Worm (Caenorhabditis elegans): ENCODE data around the gene C25E10.10.
A peak's percentile ranks its signal among the peaks of the same experiment; 100 is the strongest.

Gene C25E10.10

DNA sequence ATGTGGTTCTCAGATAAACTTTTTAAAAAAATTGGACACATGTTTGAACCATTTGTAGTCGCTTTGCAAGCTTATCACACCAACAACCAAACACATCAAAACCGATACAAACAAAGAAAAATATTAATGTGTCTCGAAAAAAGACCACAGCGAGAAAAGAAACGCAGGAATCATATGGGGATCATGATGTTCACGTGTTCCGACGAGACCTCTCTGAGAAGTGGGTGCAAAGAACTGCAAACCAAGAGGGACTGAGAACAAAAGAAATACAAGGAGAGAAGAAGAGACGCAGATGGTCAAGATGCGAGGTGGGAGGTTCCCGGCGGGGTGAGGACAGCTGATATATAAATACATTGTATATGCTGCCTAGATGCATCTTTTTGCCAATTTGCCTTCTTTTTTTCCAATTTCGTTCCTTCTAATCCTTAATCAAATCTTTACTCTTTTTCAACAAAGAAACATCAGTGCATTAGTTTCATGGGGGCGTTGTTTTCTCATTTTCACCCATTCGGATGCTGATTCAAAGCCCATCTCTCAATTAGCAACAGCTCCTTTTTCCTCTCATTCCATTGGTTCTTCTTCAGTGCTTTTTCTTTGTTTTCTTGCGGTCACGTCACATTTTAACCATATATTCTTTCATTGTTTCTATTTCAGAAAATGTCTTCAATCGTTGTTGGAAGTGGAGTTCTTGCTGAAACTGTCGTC lies 39.6 kb upstream of the C25E10.10 start, which contains the start of gene F21C10.10:
Gene F21C10.10 (plus strand): TSS at position 655 of the 705 bp plus-strand sequence.
- TF ChIP-seq ham-2 (GFP tag; optimal IDR thresholded peaks at IDR 0.05) (no peak), nhr-2 (tag; optimal IDR thresholded peaks at IDR 0.05) (peak; percentile 72), nhr-28 (tag; optimal IDR thresholded peaks at IDR 0.05) (no peak), hlh-1 (tag; optimal IDR thresholded peaks at IDR 0.05) (peak; percentile 88), nhr-237 (tag; optimal IDR thresholded peaks at IDR 0.05) (peak; percentile 6), unc-62 (GFP tag; optimal IDR thresholded peaks at IDR 0.05) (peak; percentile 87), mep-1 (tag; optimal IDR thresholded peaks at IDR 0.05) (peak; percentile 62), elt-1 (tag; optimal IDR thresholded peaks at IDR 0.05; ENCODE audit: borderline replicate concordance, insufficient read depth) (peak; percentile 49), mls-2 (tag; optimal IDR thresholded peaks at IDR 0.05) (no peak), ceh-39 (tag; optimal IDR thresholded peaks at IDR 0.05) (peak; percentile 59), cnd-1 (tag; optimal IDR thresholded peaks at IDR 0.05) (peak; percentile 6), lsy-2 (tag; optimal IDR thresholded peaks at IDR 0.05) (peak; percentile 28), ztf-11 (tag; optimal IDR thresholded peaks at IDR 0.05) (no peak), bed-3 (GFP tag; optimal IDR thresholded peaks at IDR 0.05) (no peak), flh-1 (GFP tag; optimal IDR thresholded peaks at IDR 0.05) (no peak), ces-1 (GFP tag; optimal IDR thresholded peaks at IDR 0.05) (peak; percentile 64), lin-32 (GFP tag; optimal IDR thresholded peaks at IDR 0.05) (no peak), ceh-83 (GFP tag; optimal IDR thresholded peaks at IDR 0.05) (no peak), nhr-12 (tag; optimal IDR thresholded peaks at IDR 0.05) (no peak), drap-1 (GFP tag; optimal IDR thresholded peaks at IDR 0.05) (peak; percentile 29), pha-4 (tag; optimal IDR thresholded peaks at IDR 0.05) (peak; percentile 61), unc-120 (tag; optimal IDR thresholded peaks at IDR 0.05; ENCODE audit: poor library complexity, severe bottlenecking) (peak; percentile 74), nhr-76 (tag; optimal IDR thresholded peaks at IDR 0.05) (no peak), ceh-43 (GFP tag; optimal IDR thresholded peaks at IDR 0.05) (no peak)

DNA sequence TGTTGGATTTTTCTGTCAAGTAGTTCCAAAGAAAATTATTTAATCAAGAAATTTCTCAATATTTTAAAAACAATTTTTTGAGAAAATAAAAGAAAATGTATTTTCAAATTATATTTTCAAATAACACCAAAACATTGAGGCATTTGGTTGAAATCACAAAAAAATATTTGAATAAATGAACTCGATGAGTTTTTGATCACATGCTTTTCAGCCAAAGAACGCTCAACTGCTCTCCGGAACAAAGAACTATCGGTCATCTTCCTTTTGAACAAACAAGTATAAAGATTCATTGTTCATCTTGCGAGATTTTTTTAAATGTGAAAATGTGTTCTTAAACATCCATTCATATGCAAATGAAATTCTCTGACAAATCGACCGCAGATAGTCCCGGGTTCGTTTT lies 38.8 kb upstream of the C25E10.10 start:
- no peak for TF ChIP-seq unc-120 (tag; optimal IDR thresholded peaks at IDR 0.05; ENCODE audit: poor library complexity, severe bottlenecking)
- TF ChIP-seq mls-2 (tag; optimal IDR thresholded peaks at IDR 0.05), result no peak
- no peak for TF ChIP-seq drap-1 (GFP tag; optimal IDR thresholded peaks at IDR 0.05)
- no peak for TF ChIP-seq elt-1 (tag; optimal IDR thresholded peaks at IDR 0.05; ENCODE audit: borderline replicate concordance, insufficient read depth)
- no peak for TF ChIP-seq ces-1 (GFP tag; optimal IDR thresholded peaks at IDR 0.05)
- TF ChIP-seq mab-5 (tag; optimal IDR thresholded peaks at IDR 0.05), result no peak
- no peak for TF ChIP-seq zip-8 (tag; optimal IDR thresholded peaks at IDR 0.05)
- TF ChIP-seq ceh-43 (GFP tag; optimal IDR thresholded peaks at IDR 0.05), result no peak
- TF ChIP-seq M03D4.4 (tag; optimal IDR thresholded peaks at IDR 0.05), result no peak
- TF ChIP-seq hlh-1 (tag; optimal IDR thresholded peaks at IDR 0.05), result no peak
- TF ChIP-seq lin-32 (GFP tag; optimal IDR thresholded peaks at IDR 0.05), result no peak
- TF ChIP-seq pha-4 (tag; optimal IDR thresholded peaks at IDR 0.05), result no peak
- TF ChIP-seq nhr-2 (tag; optimal IDR thresholded peaks at IDR 0.05), result no peak
- TF ChIP-seq snpc-4 (tag; optimal IDR thresholded peaks at IDR 0.05), result no peak
- no peak for TF ChIP-seq lin-13 (tag; optimal IDR thresholded peaks at IDR 0.05)
- TF ChIP-seq ztf-11 (tag; optimal IDR thresholded peaks at IDR 0.05), result no peak
- no peak for TF ChIP-seq lsy-2 (tag; optimal IDR thresholded peaks at IDR 0.05)

DNA sequence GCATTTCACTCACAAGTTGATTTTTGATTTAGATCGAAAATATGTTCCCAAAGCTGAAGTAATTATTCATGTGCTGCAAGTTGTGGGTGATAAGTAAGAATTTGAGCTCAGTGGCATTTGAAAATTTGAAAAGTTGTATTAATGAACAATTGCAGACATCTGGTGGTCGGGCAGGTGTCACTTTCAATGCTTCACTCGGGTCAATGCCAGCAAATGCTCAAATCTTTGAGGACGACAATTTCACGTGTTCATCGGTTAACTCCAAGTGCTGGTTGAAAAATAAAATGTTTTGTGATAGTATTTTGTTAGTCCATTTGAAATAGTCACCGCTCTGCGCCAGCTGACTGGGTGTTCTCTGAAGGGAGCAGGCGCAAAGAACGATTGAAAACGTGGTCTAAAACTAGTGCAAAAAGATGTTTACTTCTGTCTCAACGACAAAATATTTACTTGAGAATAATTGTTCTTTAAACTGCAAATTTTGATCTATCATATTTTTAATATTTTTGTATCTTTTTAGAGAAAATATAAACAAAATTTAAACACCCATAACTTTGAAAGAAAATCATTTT lies 38.0 kb upstream of the C25E10.10 start:
- no peak for TF ChIP-seq mls-2 (tag; optimal IDR thresholded peaks at IDR 0.05)
- peak; percentile 69 for TF ChIP-seq hlh-1 (tag; optimal IDR thresholded peaks at IDR 0.05)
- TF ChIP-seq unc-120 (tag; optimal IDR thresholded peaks at IDR 0.05; ENCODE audit: poor library complexity, severe bottlenecking), result no peak

DNA sequence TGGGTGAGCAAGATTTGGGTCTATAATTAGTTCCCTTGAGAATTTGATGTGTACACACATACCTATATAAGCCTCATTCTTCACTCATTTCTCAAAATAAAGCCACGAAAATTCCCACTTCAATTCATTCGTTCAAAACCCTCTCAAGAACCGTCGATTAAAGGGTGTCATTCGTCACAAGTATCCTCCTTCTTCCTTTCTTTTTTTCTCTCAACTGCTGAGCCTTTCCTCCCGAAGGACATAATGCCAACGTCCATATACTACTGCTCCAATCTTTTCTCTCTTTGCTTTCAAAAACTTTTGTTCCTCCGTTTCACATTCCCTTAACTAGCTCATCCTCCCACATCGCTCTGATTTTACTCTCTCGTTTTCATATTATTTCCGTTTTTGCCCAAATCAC lies 36.1 kb upstream of the C25E10.10 start, which contains the start of gene T27E4.1:
Gene T27E4.1 (plus strand): TSS at position 137 of the 400 bp plus-strand sequence.
- TF ChIP-seq snpc-4 (tag; optimal IDR thresholded peaks at IDR 0.05), result no peak
- TF ChIP-seq cnd-1 (tag; optimal IDR thresholded peaks at IDR 0.05), result no peak
- no peak for TF ChIP-seq lin-13 (tag; optimal IDR thresholded peaks at IDR 0.05)
- no peak for TF ChIP-seq elt-1 (tag; optimal IDR thresholded peaks at IDR 0.05; ENCODE audit: borderline replicate concordance, insufficient read depth)
- no peak for TF ChIP-seq mab-5 (tag; optimal IDR thresholded peaks at IDR 0.05)
- TF ChIP-seq ces-1 (GFP tag; optimal IDR thresholded peaks at IDR 0.05), result no peak
- no peak for TF ChIP-seq mls-2 (tag; optimal IDR thresholded peaks at IDR 0.05)
- TF ChIP-seq nhr-76 (tag; optimal IDR thresholded peaks at IDR 0.05), result no peak
- no peak for TF ChIP-seq unc-39 (tag; optimal IDR thresholded peaks at IDR 0.05)
- TF ChIP-seq nhr-2 (tag; optimal IDR thresholded peaks at IDR 0.05), result no peak

Measured in whole organism, mixed stage, embryonic.